Worm (Caenorhabditis elegans) whole organism, late embryonic: ENCODE results near the gene Y39B6A.9.

Experiments
- C38D4.7 ChIP-seq: fragments of 200-800 bp; sonication (Bioruptor generic); optimal IDR thresholded peaks from 2 replicates; lab custom pipeline; 2018; ENCODE audit warnings: mild to moderate bottlenecking, missing genetic modification characterization, moderate library complexity, missing compliant biosample characterization
- F13H6.1 ChIP-seq: sonication (generic microtip); optimal IDR thresholded peaks from 2 replicates; lab custom pipeline; 2016; ENCODE audit warnings: missing genetic modification characterization, missing compliant biosample characterization
- Y22D7AL.16 ChIP-seq: sonication (generic microtip); optimal IDR thresholded peaks from 2 replicates; lab custom pipeline; 2016; ENCODE audit warnings: missing genetic modification characterization, missing compliant biosample characterization
- ceh-19 ChIP-seq: fragments of 200-800 bp; sonication (Bioruptor generic); optimal IDR thresholded peaks from 2 replicates; lab custom pipeline; 2018; ENCODE audit warnings: mild to moderate bottlenecking, missing genetic modification characterization, missing compliant biosample characterization
- ceh-2 ChIP-seq: sonication (generic microtip); optimal IDR thresholded peaks from 2 replicates; lab custom pipeline; 2016; ENCODE audit warnings: missing genotype, missing genetic modification characterization, missing compliant biosample characterization
- ceh-24 ChIP-seq: sonication (generic microtip); optimal IDR thresholded peaks from 2 replicates; lab custom pipeline; 2016; ENCODE audit warnings: mild to moderate bottlenecking, missing genetic modification characterization, missing compliant biosample characterization
- ceh-31 ChIP-seq: sonication (generic microtip); optimal IDR thresholded peaks from 2 replicates; lab custom pipeline; 2016; ENCODE audit warnings: missing genetic modification characterization, missing compliant biosample characterization
- ceh-45 ChIP-seq: fragments of 200-800 bp; sonication (Bioruptor generic); IDR thresholded peaks from 2 replicates; pipeline ENCODE4 v1.3.6; 2022; ENCODE audit warnings: missing genetic modification reagents, missing genetic modification characterization, missing compliant biosample characterization
- ceh-9 ChIP-seq: sonication (generic microtip); optimal IDR thresholded peaks from 2 replicates; lab custom pipeline; 2016; ENCODE audit warnings: mild to moderate bottlenecking, missing genetic modification characterization, inconsistent platforms, missing compliant biosample characterization
- elt-2 ChIP-seq: sonication (generic microtip); optimal IDR thresholded peaks from 2 replicates; lab custom pipeline; 2016; ENCODE audit warnings: missing genetic modification reagents, missing genetic modification characterization, missing compliant biosample characterization
- elt-4 ChIP-seq: sonication (generic microtip); optimal IDR thresholded peaks from 2 replicates; lab custom pipeline; 2016; ENCODE audit warnings: missing genetic modification characterization, missing compliant biosample characterization
- ets-4 ChIP-seq: sonication (generic microtip); optimal IDR thresholded peaks from 2 replicates; lab custom pipeline; 2016; ENCODE audit warnings: missing genetic modification characterization, missing compliant biosample characterization
- eyg-1 ChIP-seq: sonication (generic microtip); optimal IDR thresholded peaks from 2 replicates; lab custom pipeline; 2016; ENCODE audit warnings: missing genotype, missing genetic modification characterization, missing compliant biosample characterization
- fkh-10 ChIP-seq: fragments of 150-350 bp; optimal IDR thresholded peaks from 2 replicates; lab custom pipeline; 2014; ENCODE audit warnings: missing biosample characterization, missing genetic modification reagents, missing genetic modification characterization
- hlh-13 ChIP-seq: fragments of 200-800 bp; sonication (Bioruptor generic); optimal IDR thresholded peaks from 2 replicates; lab custom pipeline; 2018; ENCODE audit warnings: mild to moderate bottlenecking, missing genetic modification characterization, missing compliant biosample characterization
- hlh-15 ChIP-seq: sonication (generic microtip); optimal IDR thresholded peaks from 2 replicates; lab custom pipeline; 2016; ENCODE audit warnings: missing genetic modification characterization, missing compliant biosample characterization
- hlh-30 ChIP-seq: sonication (generic microtip); optimal IDR thresholded peaks from 2 replicates; lab custom pipeline; 2017; ENCODE audit warnings: antibody characterized with exemption, missing genetic modification characterization, missing compliant biosample characterization; ENCODE audit not compliant: insufficient read depth
- hlh-6 ChIP-seq: sonication (generic microtip); optimal IDR thresholded peaks from 2 replicates; lab custom pipeline; 2016; ENCODE audit warnings: missing genotype, missing genetic modification characterization, missing compliant biosample characterization
- lim-6 ChIP-seq: sonication (generic microtip); optimal IDR thresholded peaks from 2 replicates; lab custom pipeline; 2016; ENCODE audit warnings: missing genetic modification characterization, missing compliant biosample characterization
- lin-11 ChIP-seq: fragments of 200-800 bp; sonication (Bioruptor generic); optimal IDR thresholded peaks from 2 replicates; lab custom pipeline; 2018; ENCODE audit warnings: mild to moderate bottlenecking, missing genetic modification characterization, missing compliant biosample characterization
- madf-2 ChIP-seq: sonication (generic microtip); optimal IDR thresholded peaks from 2 replicates; lab custom pipeline; 2017; ENCODE audit warnings: missing genetic modification characterization, missing compliant biosample characterization
- nhr-11 ChIP-seq: fragments of 150-350 bp; optimal IDR thresholded peaks from 2 replicates; lab custom pipeline; 2014; ENCODE audit warnings: missing biosample characterization, missing genetic modification characterization
- nhr-232 ChIP-seq: sonication (generic microtip); optimal IDR thresholded peaks from 2 replicates; lab custom pipeline; 2016; ENCODE audit warnings: missing genetic modification characterization, missing compliant biosample characterization
- odd-2 ChIP-seq: sonication (generic microtip); optimal IDR thresholded peaks from 2 replicates; lab custom pipeline; 2017; ENCODE audit warnings: antibody characterized with exemption, mild to moderate bottlenecking, missing genetic modification characterization, missing compliant biosample characterization
- pat-9 ChIP-seq: fragments of 200-800 bp; sonication (Bioruptor generic); optimal IDR thresholded peaks from 2 replicates; lab custom pipeline; 2018; ENCODE audit warnings: mild to moderate bottlenecking, missing genetic modification characterization, moderate library complexity, missing compliant biosample characterization
- pqm-1 ChIP-seq: sonication (generic microtip); optimal IDR thresholded peaks from 2 replicates; lab custom pipeline; 2016; ENCODE audit warnings: missing genetic modification characterization, missing compliant biosample characterization
- pros-1 ChIP-seq: fragments of 150-350 bp; optimal IDR thresholded peaks from 2 replicates; lab custom pipeline; 2014; ENCODE audit warnings: missing biosample characterization, missing genetic modification reagents, missing genetic modification characterization
- ref-2 ChIP-seq: sonication (generic microtip); optimal IDR thresholded peaks from 2 replicates; lab custom pipeline; 2016; ENCODE audit warnings: missing genetic modification characterization, missing compliant biosample characterization
- rnt-1 ChIP-seq: sonication (generic microtip); optimal IDR thresholded peaks from 2 replicates; lab custom pipeline; 2016; ENCODE audit warnings: missing genetic modification characterization, missing compliant biosample characterization
- sox-2 ChIP-seq: fragments of 200-800 bp; sonication (Bioruptor generic); IDR thresholded peaks from 2 replicates; pipeline ENCODE4 v1.3.6; 2022; ENCODE audit warnings: missing genetic modification reagents, missing genetic modification characterization, missing compliant biosample characterization
- sox-4 ChIP-seq: sonication (generic microtip); optimal IDR thresholded peaks from 2 replicates; lab custom pipeline; 2017; ENCODE audit warnings: mild to moderate bottlenecking, missing genetic modification characterization, inconsistent platforms, missing compliant biosample characterization
- syd-9 ChIP-seq: sonication (generic microtip); optimal IDR thresholded peaks from 2 replicates; lab custom pipeline; 2016; ENCODE audit warnings: mild to moderate bottlenecking, missing genetic modification characterization, moderate library complexity, missing compliant biosample characterization
- tbx-2 ChIP-seq: sonication (generic microtip); optimal IDR thresholded peaks from 2 replicates; lab custom pipeline; 2016; ENCODE audit warnings: missing genetic modification characterization, missing compliant biosample characterization
- tbx-7 ChIP-seq: sonication (generic microtip); optimal IDR thresholded peaks from 2 replicates; lab custom pipeline; 2016; ENCODE audit warnings: missing genotype, missing genetic modification characterization, missing compliant biosample characterization
- ttx-3 ChIP-seq: sonication (generic microtip); optimal IDR thresholded peaks from 2 replicates; lab custom pipeline; 2016; ENCODE audit warnings: missing genetic modification reagents, missing genetic modification characterization, missing compliant biosample characterization
- unc-3 ChIP-seq, 2 experiments: fragments of 200-800 bp in 1 of 2; sonication (Bioruptor generic) in 1 of 2; sonication (generic microtip) in 1 of 2; conservative IDR thresholded peaks in 1 of 2; optimal IDR thresholded peaks in 1 of 2; 2 replicates each; pipeline versions ENCODE4 v1.3.6 to Lab custom; 2016 to 2022; ENCODE audit warnings: missing compliant biosample characterization in 2 of 2, missing genetic modification characterization in 2 of 2, missing genetic modification reagents in 1 of 2
- unc-55 ChIP-seq: sonication (generic microtip); optimal IDR thresholded peaks from 2 replicates; lab custom pipeline; 2017; ENCODE audit warnings: missing biosample characterization, missing genetic modification reagents, missing genetic modification characterization
- zip-5 ChIP-seq: sonication (generic microtip); optimal IDR thresholded peaks from 2 replicates; lab custom pipeline; 2016; ENCODE audit warnings: missing genetic modification characterization, missing compliant biosample characterization
- ztf-16 ChIP-seq: sonication (generic microtip); optimal IDR thresholded peaks from 2 replicates; lab custom pipeline; 2017; ENCODE audit warnings: missing genetic modification characterization, missing compliant biosample characterization

Gene Y39B6A.9

DNA sequence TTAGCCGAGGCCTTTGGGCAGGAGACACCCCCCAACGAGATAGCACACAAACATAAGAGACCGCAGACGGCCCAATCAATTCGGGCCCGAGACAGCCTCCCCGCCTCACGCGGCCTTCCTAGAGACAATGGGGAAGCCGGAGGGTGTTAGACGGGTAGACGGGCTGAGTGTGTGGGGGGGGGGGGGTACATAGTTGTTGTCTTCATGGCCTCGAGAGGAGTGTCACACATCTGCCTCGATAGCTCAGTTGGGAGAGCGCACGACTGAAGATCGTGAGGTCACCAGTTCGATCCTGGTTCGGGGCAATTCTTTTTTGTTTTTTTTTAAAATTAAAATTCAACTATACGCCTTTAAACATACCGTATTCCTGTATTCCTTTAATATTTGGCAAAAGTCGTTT is 10.5 kb upstream of the Y39B6A.9 start (continued):
- TF ChIP-seq hlh-13 (GFP tag; lab: Kevin White, UChicago) (peak; percentile 65), syd-9 (tag; lab: Kevin White, UChicago) (peak; percentile 55), ttx-3 (peak; percentile 69), hlh-15 (tag; lab: Kevin White, UChicago) (peak; percentile 17), zip-5 (tag; lab: Kevin White, UChicago) (peak; percentile 21), pros-1 (no peak), Y22D7AL.16 (peak; percentile 64), C38D4.7 (GFP tag; lab: Kevin White, UChicago) (peak; percentile 75), ceh-19 (GFP tag; lab: Kevin White, UChicago) (peak; percentile 76), ceh-45 (GFP tag; lab: Robert Waterston, UW) (peak; percentile 79), F13H6.1 (tag; lab: Kevin White, UChicago) (no peak), sox-4 (peak; percentile 65), tbx-2 (tag; lab: Kevin White, UChicago) (peak; percentile 48), nhr-11 (tag; lab: Kevin White, UChicago) (no peak), ztf-16 (tag; lab: Kevin White, UChicago) (peak; percentile 37), lim-6 (tag; lab: Kevin White, UChicago) (no peak), ets-4 (tag; lab: Kevin White, UChicago) (no peak), fkh-10 (no peak), ceh-24 (peak; percentile 13), pat-9 (tag; lab: Kevin White, UChicago) (peak; percentile 71), madf-2 (tag; lab: Kevin White, UChicago) (peak; percentile 63), rnt-1 (tag; lab: Kevin White, UChicago) (peak; percentile 34), unc-3 (GFP tag; conservative IDR thresholded peaks at IDR 0.05; lab: Robert Waterston, UW) (peak; percentile 76; the same call in 1 of the 2 replicates), unc-3 (tag; optimal IDR thresholded peaks at IDR 0.05; lab: Kevin White, UChicago) (peak; percentile 42), nhr-232 (tag; lab: Kevin White, UChicago) (peak; percentile 51), tbx-7 (tag; lab: Kevin White, UChicago) (no peak), ceh-2 (tag; lab: Kevin White, UChicago) (peak; percentile 30), pqm-1 (tag; lab: Kevin White, UChicago) (peak; percentile 13), elt-2 (tag; lab: Kevin White, UChicago) (peak; percentile 77), hlh-30 (tag; lab: Kevin White, UChicago) (peak; percentile 81), ceh-9 (tag; lab: Kevin White, UChicago) (peak; percentile 56), eyg-1 (tag; lab: Kevin White, UChicago) (peak; percentile 43)

- TF ChIP-seq ceh-31 (tag; lab: Kevin White, UChicago) (no peak), sox-2 (GFP tag; lab: Robert Waterston, UW) (no peak), lim-6 (tag; lab: Kevin White, UChicago) (no peak), unc-55 (GFP tag; lab: Kevin White, UChicago) (no peak), lin-11 (no peak), pqm-1 (tag; lab: Kevin White, UChicago) (no peak), ceh-9 (tag; lab: Kevin White, UChicago) (no peak), hlh-6 (no peak), ref-2 (tag; lab: Kevin White, UChicago) (no peak), elt-4 (no peak), odd-2 (tag; lab: Kevin White, UChicago) (no peak), hlh-13 (GFP tag; lab: Kevin White, UChicago) (no peak)
- TF ChIP-seq, all 69 proteins: peak for 0
Observed at ce11 chrV:19127225-19127624, 9.1 kb upstream of the Y39B6A.9 start, which contains the start of gene dyf-17. TSS of gene dyf-17 (plus strand) at chrV:19127525.
